Fruit fly (Drosophila melanogaster): Measurements from ENCODE around the gene Vml.

Gene Vml

dm6 chrX:2318369-2318768 is 42.7 kb downstream of the Vml start (continued):
- TF ChIP-seq CG9437 (GFP tag; optimal IDR thresholded peaks at IDR 0.05) (no peak), ERR (GFP tag; optimal IDR thresholded peaks at IDR 0.05) (peak; percentile 15), Rfx (GFP tag; IDR thresholded peaks at IDR 0.05) (peak; percentile 71), Bgb (GFP tag; IDR thresholded peaks at IDR 0.05; ENCODE audit: partially characterized antibody) (no peak), esg (GFP tag; conservative IDR thresholded peaks at IDR 0.05) (no peak), CG9609 (GFP tag; optimal IDR thresholded peaks at IDR 0.05) (no peak), Spps (tag; optimal IDR thresholded peaks at IDR 0.05) (peak; percentile 22), trem (tag; optimal IDR thresholded peaks at IDR 0.05) (peak; percentile 20), btn (GFP tag; optimal IDR thresholded peaks at IDR 0.05) (peak; percentile 11), CG33213 (GFP tag; optimal IDR thresholded peaks at IDR 0.05) (no peak), CG2678 (tag; optimal IDR thresholded peaks at IDR 0.05) (peak; percentile 44), CG7963 (GFP tag; IDR thresholded peaks at IDR 0.05; ENCODE audit: partially characterized antibody) (no peak), pan (optimal IDR thresholded peaks at IDR 0.05) (peak in 1 of 2 experiments; percentile 46), pan (GFP tag; optimal IDR thresholded peaks at IDR 0.05 in 1 of 2, IDR thresholded peaks at IDR 0.05 in 1 of 2) (peak in 1 of 2 experiments; percentile 79), scrt (GFP tag; optimal IDR thresholded peaks at IDR 0.05) (no peak), grn (GFP tag; optimal IDR thresholded peaks at IDR 0.05) (no peak), CG18764 (GFP tag; optimal IDR thresholded peaks at IDR 0.05) (no peak), CG17912 (GFP tag; optimal IDR thresholded peaks at IDR 0.05) (no peak), Usf (GFP tag; optimal IDR thresholded peaks at IDR 0.05) (no peak), CG6689 (GFP tag; IDR thresholded peaks at IDR 0.05) (peak; percentile 83), CG15073 (GFP tag; optimal IDR thresholded peaks at IDR 0.05) (no peak), pzg (GFP tag; optimal IDR thresholded peaks at IDR 0.05) (no peak), E2f1 (GFP tag; IDR thresholded peaks at IDR 0.05) (peak; percentile 69), Pdp1 (GFP tag; optimal IDR thresholded peaks at IDR 0.05) (peak in 1 of 2 experiments; percentile 63), CG12236 (GFP tag; optimal IDR thresholded peaks at IDR 0.05) (no peak), gsb-n (tag; optimal IDR thresholded peaks at IDR 0.05) (peak; percentile 31), CG10321 (GFP tag; IDR thresholded peaks at IDR 0.05) (no peak), CG6791 (GFP tag; IDR thresholded peaks at IDR 0.05; ENCODE audit: partially characterized antibody) (no peak), CG11696 (GFP tag; IDR thresholded peaks at IDR 0.05) (peak; percentile 45; the same call in 1 of the 2 replicates), croc (GFP tag; conservative IDR thresholded peaks at IDR 0.05) (peak; percentile 81), HLH3B (GFP tag; IDR thresholded peaks at IDR 0.05) (peak; percentile 57), CG2120 (GFP tag; optimal IDR thresholded peaks at IDR 0.05) (peak; percentile 32), fd64A (GFP tag; optimal IDR thresholded peaks at IDR 0.05) (no peak), CG18262 (tag; optimal IDR thresholded peaks at IDR 0.05) (peak; percentile 77), CG7357 (GFP tag; IDR thresholded peaks at IDR 0.05) (peak; percentile 63; the same call in 1 of the 3 replicates), gcm (GFP tag; optimal IDR thresholded peaks at IDR 0.05) (no peak), eyg (GFP tag; optimal IDR thresholded peaks at IDR 0.05) (no peak), Atf3 (GFP tag; optimal IDR thresholded peaks at IDR 0.05) (no peak), insv (GFP tag; optimal IDR thresholded peaks at IDR 0.05) (no peak), Ada2b (GFP tag; IDR thresholded peaks at IDR 0.05) (peak; percentile 50; the same call in 1 of the 2 replicates), CG5953 (GFP tag; IDR thresholded peaks at IDR 0.05) (peak; percentile 72), sna (GFP tag; IDR thresholded peaks at IDR 0.05; ENCODE audit: partially characterized antibody) (no peak), CG30403 (GFP tag; optimal IDR thresholded peaks at IDR 0.05) (peak; percentile 47), gt (GFP tag; IDR thresholded peaks at IDR 0.05) (peak; percentile 64), NFAT (GFP tag; IDR thresholded peaks at IDR 0.05) (no peak), CG13775 (GFP tag; optimal IDR thresholded peaks at IDR 0.05) (peak; percentile 39), CG18599 (GFP tag; optimal IDR thresholded peaks at IDR 0.05) (peak; percentile 25), CG10366 (GFP tag; IDR thresholded peaks at IDR 0.05) (peak; percentile 57), CG31365 (tag; optimal IDR thresholded peaks at IDR 0.05) (no peak), BtbVII (GFP tag; optimal IDR thresholded peaks at IDR 0.05) (no peak), CG15269 (tag; optimal IDR thresholded peaks at IDR 0.05) (no peak), sisA (GFP tag; IDR thresholded peaks at IDR 0.05) (peak; percentile 75)

All from whole organism, embryonic.